Worm (Caenorhabditis elegans) whole organism, early embryonic: ENCODE measurements around the gene ZK180.5.

ENCODE experiments used
- B0310.2 ChIP-seq: sonication (generic microtip); optimal IDR thresholded peaks from 2 replicates; lab custom pipeline; 2016; ENCODE audit warnings: mild to moderate bottlenecking, missing genetic modification characterization, missing compliant biosample characterization
- aly-1 ChIP-seq: sonication (generic microtip); optimal IDR thresholded peaks from 2 replicates; lab custom pipeline; 2016; ENCODE audit warnings: missing genetic modification characterization, missing compliant biosample characterization
- ama-1 ChIP-seq: fragments of 150-350 bp; optimal IDR thresholded peaks from 2 replicates; lab custom pipeline; 2014
- ceh-36 ChIP-seq: sonication (generic microtip); optimal IDR thresholded peaks from 2 replicates; lab custom pipeline; 2016; ENCODE audit warnings: missing genetic modification characterization, inconsistent platforms, missing compliant biosample characterization
- ets-7 ChIP-seq: sonication (generic microtip); optimal IDR thresholded peaks from 2 replicates; lab custom pipeline; 2016; ENCODE audit warnings: missing genotype, missing genetic modification characterization, missing compliant biosample characterization
- flt-1 ChIP-seq: fragments of 200-800 bp; sonication (Bioruptor generic); IDR thresholded peaks from 2 replicates; pipeline ENCODE4 v1.3.6; 2022; ENCODE audit warnings: missing genetic modification characterization, missing compliant biosample characterization
- hmbx-1 ChIP-seq: sonication (generic microtip); optimal IDR thresholded peaks from 2 replicates; lab custom pipeline; 2016; ENCODE audit warnings: mild to moderate bottlenecking, missing genetic modification characterization, missing compliant biosample characterization
- hnd-1 ChIP-seq: sonication (generic microtip); optimal IDR thresholded peaks from 2 replicates; lab custom pipeline; 2016; ENCODE audit warnings: missing genetic modification characterization, missing compliant biosample characterization
- scrt-1 ChIP-seq: fragments of 200-800 bp; sonication (Bioruptor generic); IDR thresholded peaks from 2 replicates; pipeline ENCODE4 v1.3.6; 2022; ENCODE audit warnings: missing genetic modification characterization, missing compliant biosample characterization
- sea-1 ChIP-seq: fragments of 200-800 bp; sonication (Bioruptor generic); conservative IDR thresholded peaks from 2 replicates; pipeline ENCODE4 v1.3.6; 2022; ENCODE audit warnings: missing genetic modification characterization, missing compliant biosample characterization
- tbx-11 ChIP-seq: fragments of 200-800 bp; sonication (Bioruptor generic); IDR thresholded peaks from 2 replicates; pipeline ENCODE4 v1.3.6; 2022; ENCODE audit warnings: missing genetic modification characterization, missing compliant biosample characterization
- tbx-37 ChIP-seq: fragments of 200-800 bp; sonication (Bioruptor generic); conservative IDR thresholded peaks from 2 replicates; pipeline ENCODE4 v1.3.6; 2022; ENCODE audit warnings: missing genetic modification reagents, missing genetic modification characterization, missing compliant biosample characterization
- tra-4 ChIP-seq: sonication (generic microtip); optimal IDR thresholded peaks from 2 replicates; lab custom pipeline; 2017; ENCODE audit warnings: missing genetic modification characterization, missing compliant biosample characterization

ce11 chrIV:4517066-4517465 lies at the start of gene ZK180.5:
- TF ChIP-seq ama-1 (no peak), flt-1 (GFP tag; lab: Robert Waterston, UW) (no peak), aly-1 (tag; lab: Kevin White, UChicago) (no peak), ceh-36 (no peak), tbx-37 (no peak), tra-4 (tag; lab: Kevin White, UChicago) (no peak), B0310.2 (tag; lab: Kevin White, UChicago) (no peak), sea-1 (GFP tag; lab: Robert Waterston, UW) (no peak), ets-7 (tag; lab: Kevin White, UChicago) (no peak), hmbx-1 (tag; lab: Kevin White, UChicago) (no peak), hnd-1 (tag; lab: Kevin White, UChicago) (no peak), tbx-11 (GFP tag; lab: Robert Waterston, UW) (no peak), scrt-1 (no peak)
